Worm (Caenorhabditis elegans) whole organism, young adult: ENCODE data around the gene bre-1.

Source experiments
- B0261.1 ChIP-seq: sonication (generic microtip); optimal IDR thresholded peaks from 2 replicates; lab custom pipeline; 2016; ENCODE audit warnings: mild to moderate bottlenecking, missing genetic modification characterization, moderate library complexity, missing compliant biosample characterization
- F37B4.10 ChIP-seq: fragments of 200-800 bp; sonication (Bioruptor generic); IDR thresholded peaks from 2 replicates; pipeline ENCODE4 v1.3.6; 2022; ENCODE audit warnings: missing genetic modification characterization, missing compliant biosample characterization
- F49E8.2 ChIP-seq: sonication (generic microtip); optimal IDR thresholded peaks from 3 replicates; lab custom pipeline; 2017; ENCODE audit warnings: missing genetic modification characterization, mild to moderate bottlenecking, missing compliant biosample characterization, antibody characterized with exemption, moderate library complexity; ENCODE audit not compliant: insufficient read depth
- ccch-3 ChIP-seq: fragments of 200-800 bp; sonication (Bioruptor generic); optimal IDR thresholded peaks from 2 replicates; lab custom pipeline; 2018; ENCODE audit warnings: mild to moderate bottlenecking, missing genetic modification characterization, missing compliant biosample characterization
- him-1 ChIP-seq: sonication (generic microtip); optimal IDR thresholded peaks from 2 replicates; lab custom pipeline; 2016; ENCODE audit warnings: missing genotype, missing genetic modification reagents, missing genetic modification characterization, missing compliant biosample characterization
- madf-8 ChIP-seq: fragments of 200-800 bp; sonication (Bioruptor generic); conservative IDR thresholded peaks from 2 replicates; pipeline ENCODE4 v1.3.6; 2022; ENCODE audit warnings: missing genetic modification reagents, missing genetic modification characterization, missing compliant biosample characterization
- nhr-90 ChIP-seq: sonication (generic microtip); optimal IDR thresholded peaks from 2 replicates; lab custom pipeline; 2016; ENCODE audit warnings: missing genotype, mild to moderate bottlenecking, missing genetic modification characterization, missing compliant biosample characterization
- pha-4 ChIP-seq: fragments of 150-350 bp; sonication (generic microtip); optimal IDR thresholded peaks from 2 replicates; lab custom pipeline; 2014; ENCODE audit warnings: missing biosample characterization, missing genetic modification reagents, missing genetic modification characterization
- repo-1 ChIP-seq: sonication (generic microtip); optimal IDR thresholded peaks from 2 replicates; lab custom pipeline; 2017; ENCODE audit warnings: mild to moderate bottlenecking, missing genetic modification characterization, missing compliant biosample characterization
- tbp1 ChIP-seq: fragments of 200-800 bp; sonication (Bioruptor generic); optimal IDR thresholded peaks from 2 replicates; lab custom pipeline; 2018; ENCODE audit warnings: mild to moderate bottlenecking, missing genetic modification characterization, missing compliant biosample characterization
- unc-130 ChIP-seq: sonication (generic microtip); optimal IDR thresholded peaks from 2 replicates; lab custom pipeline; 2016; ENCODE audit warnings: missing genetic modification reagents, missing genetic modification characterization, missing compliant biosample characterization
- unc-62 ChIP-seq: fragments of 150-350 bp; optimal IDR thresholded peaks from 2 replicates; lab custom pipeline; 2014; ENCODE audit warnings: missing biosample characterization, missing genetic modification reagents, missing genetic modification characterization

DNA sequence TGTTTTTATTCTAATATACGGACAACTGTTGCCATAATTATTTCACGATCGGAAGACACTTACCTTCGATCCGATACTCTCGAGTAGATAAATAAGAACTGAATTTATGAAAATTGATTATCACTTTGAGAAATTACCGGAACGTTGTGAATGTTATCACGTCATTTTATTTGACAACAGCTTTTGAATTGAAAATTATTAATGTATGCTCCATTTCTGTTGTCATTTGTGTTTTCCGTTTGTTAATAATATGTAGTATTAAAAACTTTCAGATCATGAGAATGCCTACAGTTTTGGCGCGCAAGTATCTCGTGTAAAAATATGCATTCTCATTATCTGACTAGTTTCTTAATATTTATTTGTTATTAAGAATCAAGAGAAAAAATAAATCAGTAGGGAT lies 47.3 kb downstream of the bre-1 start, which contains the start of gene C53D6.10:
- no peak for TF ChIP-seq F37B4.10 (GFP tag; lab: Robert Waterston, UW)
- TF ChIP-seq repo-1: no peak
- no peak for TF ChIP-seq nhr-90 (tag; lab: Kevin White, UChicago)
- no peak for TF ChIP-seq tbp1 (GFP tag; lab: Kevin White, UChicago)
- no peak for TF ChIP-seq ccch-3
- no peak for TF ChIP-seq unc-62 (GFP tag; lab: Kevin White, UChicago)
- TF ChIP-seq B0261.1 (tag; lab: Kevin White, UChicago): no peak
- TF ChIP-seq madf-8 (GFP tag; lab: Robert Waterston, UW): no peak
- no peak for TF ChIP-seq unc-130 (GFP tag; lab: Kevin White, UChicago)
- no peak for TF ChIP-seq pha-4 (tag; lab: Kevin White, UChicago)
- no peak for TF ChIP-seq F49E8.2 (tag; lab: Kevin White, UChicago)
- TF ChIP-seq him-1 (tag; lab: Kevin White, UChicago): no peak
